Fruit fly (Drosophila melanogaster) whole organism, embryonic: ENCODE measurements around the gene CG14253.

Experiments used
- CG11560 ChIP-seq: fragments of 200-800 bp; sonication (Bioruptor generic); IDR thresholded peaks from 3 replicates; pipeline ENCODE4 v1.3.6; 2022; ENCODE audit warnings: missing biosample characterization, missing genetic modification characterization
- CG12104 ChIP-seq: fragments of 200-800 bp; sonication (Bioruptor generic); optimal IDR thresholded peaks from 3 replicates; lab custom pipeline; 2016; ENCODE audit warnings: missing biosample characterization, missing genetic modification characterization
- CG12155 ChIP-seq: fragments of 200-800 bp; sonication (Bioruptor generic); optimal IDR thresholded peaks from 3 replicates; lab custom pipeline; 2016; ENCODE audit warnings: missing biosample characterization, missing genetic modification characterization
- CG13894 ChIP-seq: fragments of 200-800 bp; sonication (Bioruptor generic); optimal IDR thresholded peaks from 3 replicates; lab custom pipeline; 2018; ENCODE audit warnings: missing biosample characterization, mild to moderate bottlenecking, missing genetic modification characterization, moderate library complexity
- CG14860 ChIP-seq: fragments of 200-800 bp; sonication (Bioruptor generic); IDR thresholded peaks from 3 replicates; pipeline ENCODE4 v1.3.6; 2022; ENCODE audit warnings: missing biosample characterization, missing genetic modification characterization; ENCODE audit not compliant: partially characterized antibody
- CG1647 ChIP-seq: fragments of 200-800 bp; sonication (Bioruptor generic); optimal IDR thresholded peaks from 3 replicates; lab custom pipeline; 2016; ENCODE audit warnings: missing biosample characterization, missing genetic modification characterization
- CG17328 ChIP-seq: fragments of 200-800 bp; sonication (Bioruptor generic); IDR thresholded peaks from 2 replicates; pipeline ENCODE4 v1.3.6; 2022; ENCODE audit warnings: missing biosample characterization, missing genetic modification characterization
- CG17829 ChIP-seq: fragments of 200-800 bp; optimal IDR thresholded peaks from 2 replicates; lab custom pipeline; 2019; ENCODE audit warnings: missing biosample characterization, mild to moderate bottlenecking, missing genetic modification characterization, moderate library complexity
- CG2116 ChIP-seq: fragments of 200-800 bp; sonication (Bioruptor generic); optimal IDR thresholded peaks from 3 replicates; lab custom pipeline; 2018; ENCODE audit warnings: missing biosample characterization, mild to moderate bottlenecking, missing genetic modification characterization
- CG30020 ChIP-seq: fragments of 200-800 bp; optimal IDR thresholded peaks from 2 replicates; lab custom pipeline; 2019; ENCODE audit warnings: missing biosample characterization, mild to moderate bottlenecking, missing genetic modification characterization, moderate library complexity
- CG30403 ChIP-seq: fragments of 200-800 bp; sonication (Bioruptor generic); optimal IDR thresholded peaks from 3 replicates; lab custom pipeline; 2016; ENCODE audit warnings: missing biosample characterization, missing genetic modification characterization
- CG32767 ChIP-seq: fragments of 200-800 bp; sonication (Bioruptor generic); IDR thresholded peaks from 2 replicates; pipeline ENCODE4 v1.3.6; 2022; ENCODE audit warnings: missing biosample characterization, missing genetic modification characterization
- CG32772 ChIP-seq: fragments of 200-800 bp; sonication (Bioruptor generic); IDR thresholded peaks from 2 replicates; pipeline ENCODE4 v1.3.6; 2022; ENCODE audit warnings: missing biosample characterization, missing genetic modification characterization
- CG3995 ChIP-seq: fragments of 200-800 bp; sonication (Bioruptor generic); optimal IDR thresholded peaks from 3 replicates; lab custom pipeline; 2016; ENCODE audit warnings: missing biosample characterization, missing genetic modification characterization
- CG4854 ChIP-seq: fragments of 200-800 bp; sonication (Bioruptor generic); optimal IDR thresholded peaks from 2 replicates; lab custom pipeline; 2016; ENCODE audit warnings: missing biosample characterization, missing genetic modification characterization, inconsistent platforms
- CG5953 ChIP-seq: fragments of 200-800 bp; sonication (Bioruptor generic); IDR thresholded peaks from 2 replicates; pipeline ENCODE4 v1.3.6; 2022; ENCODE audit warnings: missing biosample characterization, missing genetic modification characterization
- CG6175 ChIP-seq: fragments of 200-800 bp; sonication (Bioruptor generic); IDR thresholded peaks from 3 replicates; pipeline ENCODE4 v1.3.6; 2022; ENCODE audit warnings: missing biosample characterization, missing genetic modification characterization
- CG7786 ChIP-seq: fragments of 200-800 bp; sonication (Bioruptor generic); optimal IDR thresholded peaks from 2 replicates; lab custom pipeline; 2016; ENCODE audit warnings: missing biosample characterization, missing genetic modification characterization
- CG7839 ChIP-seq: fragments of 200-800 bp; sonication (Bioruptor generic); optimal IDR thresholded peaks from 3 replicates; lab custom pipeline; 2018; ENCODE audit warnings: missing biosample characterization, mild to moderate bottlenecking, missing genetic modification characterization, moderate library complexity
- CG7987 ChIP-seq: fragments of 200-800 bp; sonication (Bioruptor generic); optimal IDR thresholded peaks from 2 replicates; lab custom pipeline; 2018; ENCODE audit warnings: missing biosample characterization, mild to moderate bottlenecking, missing genetic modification characterization, moderate library complexity
- CG9727 ChIP-seq: fragments of 200-800 bp; sonication (Bioruptor generic); optimal IDR thresholded peaks from 3 replicates; lab custom pipeline; 2017; ENCODE audit warnings: missing biosample characterization, mild to moderate bottlenecking, missing genetic modification characterization
- CkIIα-i1 ChIP-seq: fragments of 200-800 bp; sonication (Bioruptor generic); IDR thresholded peaks from 2 replicates; pipeline ENCODE4 v1.3.6; 2022; ENCODE audit warnings: missing biosample characterization, missing genetic modification characterization
- CoRest ChIP-seq: fragments of 200-800 bp; sonication (Bioruptor generic); optimal IDR thresholded peaks from 3 replicates; lab custom pipeline; 2018; ENCODE audit warnings: missing biosample characterization, mild to moderate bottlenecking, missing genetic modification characterization, moderate library complexity
- D19B ChIP-seq: fragments of 200-800 bp; sonication (Bioruptor generic); optimal IDR thresholded peaks from 2 replicates; lab custom pipeline; 2017; ENCODE audit warnings: missing biosample characterization, mild to moderate bottlenecking, missing genetic modification characterization
- Dfd ChIP-seq, 2 experiments: fragments of >200 bp; optimal IDR thresholded peaks; 2 replicates each; lab custom pipeline; 2017; ENCODE audit warnings: missing biosample characterization in 2 of 2, missing genetic modification characterization in 2 of 2
- Hsf ChIP-seq: fragments of 200-800 bp; sonication (Bioruptor generic); optimal IDR thresholded peaks from 3 replicates; lab custom pipeline; 2016; ENCODE audit warnings: missing biosample characterization, missing genetic modification characterization
- Lim3 ChIP-seq: fragments of 200-800 bp; sonication (Bioruptor generic); IDR thresholded peaks from 2 replicates; pipeline ENCODE4 v1.3.6; 2022; ENCODE audit warnings: missing biosample characterization, missing genetic modification characterization
- Meics ChIP-seq: fragments of 200-800 bp; sonication (Bioruptor generic); optimal IDR thresholded peaks from 2 replicates; lab custom pipeline; 2017; ENCODE audit warnings: missing biosample characterization, mild to moderate bottlenecking, missing genetic modification characterization
- Nf-YB ChIP-seq: fragments of 200-800 bp; sonication (Bioruptor generic); optimal IDR thresholded peaks from 3 replicates; lab custom pipeline; 2019; ENCODE audit warnings: missing biosample characterization, mild to moderate bottlenecking, missing genetic modification characterization, moderate library complexity
- Oaz ChIP-seq: fragments of 200-800 bp; sonication (Bioruptor generic); IDR thresholded peaks from 2 replicates; pipeline ENCODE4 v1.3.6; 2022; ENCODE audit warnings: missing biosample characterization, missing genetic modification characterization
- Sry-δ ChIP-seq: fragments of 200-800 bp; sonication (Bioruptor generic); optimal IDR thresholded peaks from 2 replicates; lab custom pipeline; 2016; ENCODE audit warnings: missing biosample characterization, missing genetic modification characterization
- ara ChIP-seq: fragments of 200-800 bp; sonication (Bioruptor generic); IDR thresholded peaks from 2 replicates; pipeline ENCODE4 v1.3.6; 2022; ENCODE audit warnings: missing biosample characterization, missing genetic modification characterization
- ase ChIP-seq: fragments of 200-800 bp; sonication (Bioruptor generic); IDR thresholded peaks from 3 replicates; pipeline ENCODE4 v1.3.6; 2022; ENCODE audit warnings: missing biosample characterization, missing genetic modification characterization
- cg ChIP-seq: fragments of 200-800 bp; sonication (Bioruptor generic); optimal IDR thresholded peaks from 3 replicates; lab custom pipeline; 2019; ENCODE audit warnings: missing biosample characterization, mild to moderate bottlenecking, missing genetic modification characterization, moderate library complexity
- cwo ChIP-seq: fragments of 200-800 bp; sonication (Bioruptor generic); optimal IDR thresholded peaks from 3 replicates; lab custom pipeline; 2017; ENCODE audit warnings: missing biosample characterization, missing genetic modification characterization, mild to moderate bottlenecking, moderate library complexity, missing genetic modification reagents
- danr ChIP-seq: fragments of 200-800 bp; sonication (Bioruptor generic); IDR thresholded peaks from 2 replicates; pipeline ENCODE4 v1.3.6; 2022; ENCODE audit warnings: missing biosample characterization, missing genetic modification characterization
- emc ChIP-seq: fragments of 200-800 bp; sonication (Bioruptor generic); optimal IDR thresholded peaks from 2 replicates; lab custom pipeline; 2016; ENCODE audit warnings: missing biosample characterization, missing genetic modification characterization
- ewg ChIP-seq: fragments of 200-800 bp; sonication (Bioruptor generic); optimal IDR thresholded peaks from 3 replicates; lab custom pipeline; 2017; ENCODE audit warnings: mild to moderate bottlenecking, missing biosample characterization, missing genetic modification reagents, missing genetic modification characterization
- ham ChIP-seq: fragments of 200-800 bp; sonication (Bioruptor generic); IDR thresholded peaks from 2 replicates; pipeline ENCODE4 v1.3.6; 2022; ENCODE audit warnings: missing biosample characterization, missing genetic modification characterization
- kah ChIP-seq: fragments of 200-800 bp; sonication (Bioruptor generic); optimal IDR thresholded peaks from 2 replicates; lab custom pipeline; 2018; ENCODE audit warnings: missing biosample characterization, mild to moderate bottlenecking, missing genetic modification characterization
- kni ChIP-seq: fragments of 200-800 bp; sonication (Bioruptor generic); optimal IDR thresholded peaks from 3 replicates; lab custom pipeline; 2017; ENCODE audit warnings: mild to moderate bottlenecking, missing biosample characterization, missing genetic modification reagents, missing genetic modification characterization
- maf-S ChIP-seq: fragments of 200-800 bp; sonication (Bioruptor generic); optimal IDR thresholded peaks from 2 replicates; lab custom pipeline; 2016; ENCODE audit warnings: missing biosample characterization, missing genetic modification characterization
- nerfin-2 ChIP-seq: fragments of 200-800 bp; sonication (Bioruptor generic); IDR thresholded peaks from 2 replicates; pipeline ENCODE4 v1.3.6; 2022; ENCODE audit warnings: missing biosample characterization, missing genetic modification characterization; ENCODE audit not compliant: partially characterized antibody
- seq ChIP-seq: fragments of 200-800 bp; sonication (Bioruptor generic); IDR thresholded peaks from 2 replicates; pipeline ENCODE4 v1.3.6; 2022; ENCODE audit warnings: missing biosample characterization, missing genetic modification characterization
- sqz ChIP-seq: fragments of 200-800 bp; sonication (Bioruptor generic); optimal IDR thresholded peaks from 3 replicates; lab custom pipeline; 2018; ENCODE audit warnings: missing biosample characterization, mild to moderate bottlenecking, missing genetic modification characterization
- stc ChIP-seq: fragments of 200-800 bp; sonication (Bioruptor generic); IDR thresholded peaks from 2 replicates; pipeline ENCODE4 v1.3.6; 2022; ENCODE audit warnings: missing biosample characterization, missing genetic modification characterization
- tio ChIP-seq: fragments of 200-800 bp; sonication (Bioruptor generic); optimal IDR thresholded peaks from 2 replicates; lab custom pipeline; 2017; ENCODE audit warnings: missing biosample characterization, missing genetic modification characterization, inconsistent platforms
- tll ChIP-seq, 2 experiments: fragments of 200-800 bp in 1 of 2; fragments of >200 bp in 1 of 2; sonication (Bioruptor generic) in 1 of 2; optimal IDR thresholded peaks; 2 replicates each; lab custom pipeline; 2017 to 2019; ENCODE audit warnings: missing biosample characterization in 2 of 2, missing genetic modification characterization in 2 of 2, mild to moderate bottlenecking in 1 of 2, moderate library complexity in 1 of 2
- tna ChIP-seq: fragments of 200-800 bp; sonication (Bioruptor generic); IDR thresholded peaks from 2 replicates; pipeline ENCODE4 v1.3.6; 2022; ENCODE audit warnings: missing biosample characterization, missing genetic modification characterization; ENCODE audit not compliant: partially characterized antibody
- ttk ChIP-seq: fragments of 200-800 bp; sonication (Bioruptor generic); IDR thresholded peaks from 2 replicates; pipeline ENCODE4 v2.1.2; 2022; ENCODE audit warnings: missing biosample characterization, missing genetic modification characterization
- vvl ChIP-seq: fragments of 200-800 bp; sonication (Bioruptor generic); IDR thresholded peaks from 2 replicates; pipeline ENCODE4 v1.3.6; 2022; ENCODE audit warnings: missing biosample characterization, missing genetic modification characterization

The CG14253 gene

DNA sequence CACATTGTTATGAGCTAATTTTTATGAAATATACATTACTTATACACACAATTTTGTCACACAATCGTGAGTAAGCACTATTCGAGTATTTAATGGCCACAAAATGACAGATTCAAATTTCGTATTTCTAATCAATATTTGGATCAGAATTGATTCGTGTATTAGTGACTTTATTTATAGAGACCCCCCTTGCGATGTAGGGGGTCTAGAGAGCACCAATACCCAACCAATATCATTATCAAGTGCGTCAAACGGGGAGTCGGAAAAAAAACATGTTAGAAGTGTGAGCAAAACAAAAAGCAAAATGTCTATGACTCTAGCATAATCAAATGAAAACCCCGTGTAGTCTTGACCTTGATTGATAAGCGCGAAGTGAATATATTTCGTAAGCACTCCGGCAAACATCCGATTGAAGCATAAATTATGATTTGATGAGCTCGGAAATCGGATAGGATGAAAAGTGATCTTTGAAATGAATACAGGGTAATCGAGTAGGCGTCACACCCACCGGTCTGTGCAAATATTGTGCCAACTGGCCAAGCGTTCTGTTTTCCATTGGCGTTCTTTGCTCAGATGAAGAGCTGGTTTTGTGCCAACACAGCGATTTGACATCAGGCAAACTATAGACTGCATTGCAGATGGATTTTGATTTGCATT, 26.0 kb upstream of the CG14253 start (continued):
- TF ChIP-seq tll (GFP tag; optimal IDR thresholded peaks at IDR 0.05; lab: Kevin White, UChicago) (no peak), vvl (peak; percentile 32; the same call in 1 of the 2 replicates), Hsf (GFP tag; lab: Kevin White, UChicago) (peak; percentile 13), CG30403 (GFP tag; lab: Kevin White, UChicago) (peak; percentile 45), CkIIα-i1 (GFP tag; lab: Robert Waterston, UW) (no peak), CoRest (tag; lab: Kevin White, UChicago) (peak; percentile 21), CG3995 (GFP tag; lab: Kevin White, UChicago) (peak; percentile 7), ase (GFP tag; lab: Robert Waterston, UW) (no peak), CG30020 (tag; lab: Kevin White, UChicago) (no peak), CG2116 (GFP tag; lab: Kevin White, UChicago) (no peak), CG11560 (no peak), sqz (GFP tag; lab: Kevin White, UChicago) (no peak), CG12104 (GFP tag; lab: Kevin White, UChicago) (peak; percentile 18), ara (GFP tag; lab: Robert Waterston, UW) (no peak), emc (GFP tag; lab: Kevin White, UChicago) (no peak), stc (GFP tag; lab: Robert Waterston, UW) (no peak), kni (no peak), CG7839 (tag; lab: Kevin White, UChicago) (peak; percentile 46), ewg (GFP tag; lab: Kevin White, UChicago) (no peak), CG12155 (GFP tag; lab: Kevin White, UChicago) (no peak), nerfin-2 (GFP tag; lab: Robert Waterston, UW) (no peak), tna (GFP tag; lab: Robert Waterston, UW) (no peak), cg (no peak), CG17829 (tag; lab: Kevin White, UChicago) (no peak), D19B (GFP tag; lab: Kevin White, UChicago) (peak; percentile 92), cwo (GFP tag; lab: Kevin White, UChicago) (peak; percentile 74), CG5953 (GFP tag; lab: Robert Waterston, UW) (no peak), CG7987 (GFP tag; lab: Kevin White, UChicago) (peak; percentile 20), maf-S (GFP tag; lab: Kevin White, UChicago) (peak; percentile 12), Lim3 (GFP tag; lab: Robert Waterston, UW) (no peak), CG32767 (no peak), Oaz (GFP tag; lab: Robert Waterston, UW) (no peak), seq (no peak), Meics (GFP tag; lab: Kevin White, UChicago) (peak; percentile 63), CG32772 (no peak), CG4854 (GFP tag; lab: Kevin White, UChicago) (peak; percentile 7), ttk (GFP tag; lab: Robert Waterston, UW) (no peak), CG6175 (GFP tag; lab: Robert Waterston, UW) (no peak), CG9727 (GFP tag; lab: Kevin White, UChicago) (no peak), Nf-YB (GFP tag; lab: Kevin White, UChicago) (no peak), CG14860 (GFP tag; lab: Robert Waterston, UW) (no peak), kah (no peak), CG17328 (GFP tag; lab: Robert Waterston, UW) (no peak), danr (GFP tag; lab: Robert Waterston, UW) (no peak), Dfd (GFP tag; optimal IDR thresholded peaks at IDR 0.05; lab: Kevin White, UChicago) (no peak), Sry-δ (GFP tag; lab: Kevin White, UChicago) (peak; percentile 13), ham (GFP tag; lab: Robert Waterston, UW) (no peak), CG1647 (GFP tag; lab: Kevin White, UChicago) (peak; percentile 7), tio (peak; percentile 26), CG13894 (peak; percentile 10), CG7786 (no peak)
